Fruit fly (Drosophila melanogaster) whole organism, embryonic: Measurements from ENCODE around the gene hkb.
A peak's percentile ranks its signal among the peaks of the same experiment; 100 is the strongest.

Source experiments
- B-H1 ChIP-seq: fragments of 200-800 bp; sonication (Bioruptor generic); IDR thresholded peaks from 3 replicates; pipeline ENCODE4 v1.3.6; 2022; ENCODE audit warnings: missing biosample characterization, missing genetic modification characterization
- Blimp-1 ChIP-seq: fragments of 200-800 bp; sonication (Bioruptor generic); optimal IDR thresholded peaks from 3 replicates; lab custom pipeline; 2018; ENCODE audit warnings: missing biosample characterization, missing genetic modification characterization, mild to moderate bottlenecking, moderate library complexity, missing genetic modification reagents
- CG12236 ChIP-seq: fragments of 200-800 bp; sonication (Bioruptor generic); optimal IDR thresholded peaks from 2 replicates; lab custom pipeline; 2016; ENCODE audit warnings: missing biosample characterization, missing genetic modification characterization
- CG12942 ChIP-seq: fragments of 200-800 bp; sonication (Bioruptor generic); optimal IDR thresholded peaks from 3 replicates; lab custom pipeline; 2016; ENCODE audit warnings: missing biosample characterization, missing genetic modification characterization
- CG13287 ChIP-seq: fragments of 200-800 bp; sonication (Bioruptor generic); IDR thresholded peaks from 2 replicates; pipeline ENCODE4 v1.3.6; 2022; ENCODE audit warnings: missing biosample characterization, missing genetic modification characterization; ENCODE audit not compliant: partially characterized antibody
- CG14050 ChIP-seq: fragments of 200-800 bp; sonication (Bioruptor generic); IDR thresholded peaks from 3 replicates; pipeline ENCODE4 v1.3.6; 2022; ENCODE audit warnings: missing biosample characterization, missing genetic modification characterization
- CG1602 ChIP-seq: fragments of 200-800 bp; sonication (Bioruptor generic); optimal IDR thresholded peaks from 3 replicates; lab custom pipeline; 2016; ENCODE audit warnings: missing biosample characterization, missing genetic modification characterization
- CG1603 ChIP-seq: fragments of 200-800 bp; sonication (Bioruptor generic); optimal IDR thresholded peaks from 2 replicates; lab custom pipeline; 2019; ENCODE audit warnings: missing biosample characterization, mild to moderate bottlenecking, missing genetic modification characterization, moderate library complexity
- CG1647 ChIP-seq: fragments of 200-800 bp; sonication (Bioruptor generic); optimal IDR thresholded peaks from 3 replicates; lab custom pipeline; 2016; ENCODE audit warnings: missing biosample characterization, missing genetic modification characterization
- CG17912 ChIP-seq: fragments of 200-800 bp; sonication (Bioruptor generic); optimal IDR thresholded peaks from 2 replicates; lab custom pipeline; 2018; ENCODE audit warnings: missing biosample characterization, mild to moderate bottlenecking, missing genetic modification characterization
- CG2116 ChIP-seq: fragments of 200-800 bp; sonication (Bioruptor generic); optimal IDR thresholded peaks from 3 replicates; lab custom pipeline; 2018; ENCODE audit warnings: missing biosample characterization, mild to moderate bottlenecking, missing genetic modification characterization
- CG3065 ChIP-seq: fragments of 200-800 bp; sonication (Bioruptor generic); optimal IDR thresholded peaks from 2 replicates; lab custom pipeline; 2016; ENCODE audit warnings: missing biosample characterization, missing genetic modification characterization
- CG3281 ChIP-seq: fragments of 200-800 bp; sonication (Bioruptor generic); optimal IDR thresholded peaks from 3 replicates; lab custom pipeline; 2017; ENCODE audit warnings: missing biosample characterization, mild to moderate bottlenecking, missing genetic modification characterization
- CG7745 ChIP-seq: fragments of 200-800 bp; sonication (Bioruptor generic); optimal IDR thresholded peaks from 2 replicates; lab custom pipeline; 2018; ENCODE audit warnings: missing biosample characterization, mild to moderate bottlenecking, missing genetic modification characterization, moderate library complexity
- CG8359 ChIP-seq: fragments of 200-800 bp; sonication (Bioruptor generic); optimal IDR thresholded peaks from 2 replicates; lab custom pipeline; 2017; ENCODE audit warnings: missing biosample characterization, mild to moderate bottlenecking, missing genetic modification characterization, borderline replicate concordance
- CG8924 ChIP-seq: fragments of 200-800 bp; optimal IDR thresholded peaks from 3 replicates; lab custom pipeline; 2019; ENCODE audit warnings: missing biosample characterization, mild to moderate bottlenecking, missing genetic modification characterization, moderate library complexity
- CG9437 ChIP-seq: fragments of 200-800 bp; sonication (Bioruptor generic); optimal IDR thresholded peaks from 2 replicates; lab custom pipeline; 2018; ENCODE audit warnings: missing biosample characterization, mild to moderate bottlenecking, missing genetic modification characterization
- H2.0 ChIP-seq: fragments of 200-800 bp; sonication (Bioruptor generic); IDR thresholded peaks from 2 replicates; pipeline ENCODE4 v1.3.6; 2022; ENCODE audit warnings: missing biosample characterization, missing genetic modification characterization
- HmgD ChIP-seq: fragments of 200-800 bp; sonication (Bioruptor generic); optimal IDR thresholded peaks from 3 replicates; lab custom pipeline; 2016; ENCODE audit warnings: missing biosample characterization, missing genetic modification characterization
- Hmr ChIP-seq: fragments of 200-800 bp; sonication (Bioruptor generic); optimal IDR thresholded peaks from 3 replicates; lab custom pipeline; 2017; ENCODE audit warnings: mild to moderate bottlenecking, missing biosample characterization, missing genetic modification reagents, missing genetic modification characterization
- Hr51 ChIP-seq, 2 experiments: fragments of 200-800 bp; sonication (Bioruptor generic); optimal IDR thresholded peaks; 2 replicates in 1 of 2; 3 replicates in 1 of 2; lab custom pipeline; 2016 to 2018; ENCODE audit warnings: missing biosample characterization in 2 of 2, missing genetic modification characterization in 2 of 2, mild to moderate bottlenecking in 1 of 2, moderate library complexity in 1 of 2
- Myb ChIP-seq: fragments of 200-800 bp; sonication (Bioruptor generic); optimal IDR thresholded peaks from 2 replicates; lab custom pipeline; 2016; ENCODE audit warnings: missing biosample characterization, missing genetic modification characterization
- Neu2 ChIP-seq: fragments of 200-800 bp; sonication (Bioruptor generic); optimal IDR thresholded peaks from 3 replicates; lab custom pipeline; 2016; ENCODE audit warnings: missing biosample characterization, missing genetic modification characterization, borderline replicate concordance
- Scr ChIP-seq: fragments of 200-800 bp; sonication (Bioruptor generic); IDR thresholded peaks from 2 replicates; pipeline ENCODE4 v1.3.6; 2022; ENCODE audit warnings: missing biosample characterization, missing genetic modification characterization; ENCODE audit not compliant: partially characterized antibody
- Sin3A ChIP-seq: fragments of >200 bp; optimal IDR thresholded peaks from 2 replicates; lab custom pipeline; 2018
- Six4 ChIP-seq: fragments of 200-800 bp; sonication (Bioruptor generic); optimal IDR thresholded peaks from 2 replicates; lab custom pipeline; 2016; ENCODE audit warnings: missing biosample characterization, missing genetic modification characterization
- Usf ChIP-seq: fragments of 200-800 bp; sonication (Bioruptor generic); optimal IDR thresholded peaks from 2 replicates; lab custom pipeline; 2017; ENCODE audit warnings: missing genotype, missing biosample characterization, missing genetic modification characterization
- ato ChIP-seq: fragments of 200-800 bp; sonication (Bioruptor generic); IDR thresholded peaks from 2 replicates; pipeline ENCODE4 v1.3.6; 2022; ENCODE audit warnings: missing biosample characterization, missing genetic modification characterization; ENCODE audit not compliant: partially characterized antibody
- az2 ChIP-seq: fragments of 200-800 bp; sonication (Bioruptor generic); optimal IDR thresholded peaks from 3 replicates; lab custom pipeline; 2016; ENCODE audit warnings: missing biosample characterization, missing genetic modification characterization
- br ChIP-seq: fragments of >200 bp; optimal IDR thresholded peaks from 2 replicates; lab custom pipeline; 2017
- btn ChIP-seq: fragments of 200-800 bp; sonication (Bioruptor generic); optimal IDR thresholded peaks from 2 replicates; lab custom pipeline; 2016; ENCODE audit warnings: missing biosample characterization, missing genetic modification characterization
- danr ChIP-seq: fragments of 200-800 bp; sonication (Bioruptor generic); IDR thresholded peaks from 2 replicates; pipeline ENCODE4 v1.3.6; 2022; ENCODE audit warnings: missing biosample characterization, missing genetic modification characterization
- emc ChIP-seq: fragments of 200-800 bp; sonication (Bioruptor generic); optimal IDR thresholded peaks from 2 replicates; lab custom pipeline; 2016; ENCODE audit warnings: missing biosample characterization, missing genetic modification characterization
- fd3F ChIP-seq: fragments of 200-800 bp; sonication (Bioruptor generic); optimal IDR thresholded peaks from 2 replicates; lab custom pipeline; 2018; ENCODE audit warnings: missing biosample characterization, mild to moderate bottlenecking, missing genetic modification characterization, moderate library complexity
- fu2 ChIP-seq: fragments of 200-800 bp; sonication (Bioruptor generic); optimal IDR thresholded peaks from 2 replicates; lab custom pipeline; 2016; ENCODE audit warnings: missing biosample characterization, missing genetic modification characterization
- gce ChIP-seq: fragments of 200-800 bp; sonication (Bioruptor generic); IDR thresholded peaks from 3 replicates; pipeline ENCODE4 v1.3.6; 2022; ENCODE audit warnings: missing biosample characterization, missing genetic modification characterization
- hb ChIP-seq: fragments of 200-800 bp; sonication (Bioruptor generic); IDR thresholded peaks from 3 replicates; pipeline ENCODE4 v1.3.6; 2022; ENCODE audit warnings: missing biosample characterization, missing genetic modification characterization; ENCODE audit not compliant: partially characterized antibody
- hkb ChIP-seq, 2 experiments: fragments of 200-800 bp in 1 of 2; fragments of >200 bp in 1 of 2; sonication (Bioruptor generic) in 1 of 2; IDR thresholded peaks in 1 of 2; optimal IDR thresholded peaks in 1 of 2; 2 replicates each; pipeline versions ENCODE4 v1.3.6 to Lab custom; 2017 to 2022; ENCODE audit warnings: missing biosample characterization in 1 of 2, missing genetic modification characterization in 1 of 2
- ind ChIP-seq: fragments of 200-800 bp; sonication (Bioruptor generic); optimal IDR thresholded peaks from 3 replicates; lab custom pipeline; 2016; ENCODE audit warnings: missing biosample characterization, missing genetic modification characterization
- jing ChIP-seq: fragments of 200-800 bp; sonication (Bioruptor generic); optimal IDR thresholded peaks from 2 replicates; lab custom pipeline; 2018; ENCODE audit warnings: missing biosample characterization, mild to moderate bottlenecking, missing genetic modification characterization
- knrl ChIP-seq: fragments of 200-800 bp; sonication (Bioruptor generic); IDR thresholded peaks from 3 replicates; pipeline ENCODE4 v1.3.6; 2022; ENCODE audit warnings: missing biosample characterization, missing genetic modification characterization; ENCODE audit not compliant: partially characterized antibody
- lola ChIP-seq, 3 experiments: fragments of >200 bp in 2 of 3; fragments of 200-800 bp in 1 of 3; sonication (Bioruptor generic) in 1 of 3; optimal IDR thresholded peaks; 2 replicates each; lab custom pipeline; 2017 to 2019; ENCODE audit warnings: missing biosample characterization in 3 of 3, missing genetic modification characterization in 3 of 3, mild to moderate bottlenecking in 1 of 3, moderate library complexity in 1 of 3
- phol ChIP-seq: fragments of 200-800 bp; sonication (Bioruptor generic); optimal IDR thresholded peaks from 3 replicates; lab custom pipeline; 2018; ENCODE audit warnings: missing biosample characterization, mild to moderate bottlenecking, missing genetic modification characterization, moderate library complexity
- ro ChIP-seq: fragments of 200-800 bp; sonication (Bioruptor generic); IDR thresholded peaks from 2 replicates; pipeline ENCODE4 v1.3.6; 2022; ENCODE audit warnings: missing biosample characterization, missing genetic modification characterization
- scrt ChIP-seq: fragments of 200-800 bp; sonication (Bioruptor generic); optimal IDR thresholded peaks from 2 replicates; lab custom pipeline; 2018; ENCODE audit warnings: missing biosample characterization, mild to moderate bottlenecking, missing genetic modification characterization, moderate library complexity
- zf30C ChIP-seq: fragments of 200-800 bp; sonication (Bioruptor generic); optimal IDR thresholded peaks from 3 replicates; lab custom pipeline; 2018; ENCODE audit warnings: missing biosample characterization, mild to moderate bottlenecking, missing genetic modification characterization
- zfh1 ChIP-seq: fragments of 200-800 bp; sonication (Bioruptor generic); IDR thresholded peaks from 3 replicates; pipeline ENCODE4 v1.3.6; 2022; ENCODE audit warnings: missing biosample characterization, missing genetic modification characterization

hkb gene

dm6 chr3R:4394654-4395581 lies 48.5 kb upstream of the hkb start (continued):
- TF ChIP-seq CG1647 (GFP tag; lab: Kevin White, UChicago) (peak; percentile 82), CG1602 (GFP tag; lab: Kevin White, UChicago) (peak; percentile 83), zfh1 (peak; percentile 87), hkb (optimal IDR thresholded peaks at IDR 0.05; lab: Kevin White, UChicago) (no peak), hkb (GFP tag; IDR thresholded peaks at IDR 0.05; lab: Robert Waterston, UW) (peak; percentile 94), Sin3A (lab: Kevin White, UChicago) (no peak), H2.0 (GFP tag; lab: Robert Waterston, UW) (peak; percentile 82), btn (GFP tag; lab: Kevin White, UChicago) (peak; percentile 82), CG3281 (peak; percentile 87), ind (GFP tag; lab: Kevin White, UChicago) (peak; percentile 91), CG17912 (GFP tag; lab: Kevin White, UChicago) (peak; percentile 52), phol (tag; lab: Kevin White, UChicago) (peak; percentile 86), CG8924 (peak; percentile 91), Hmr (peak; percentile 89), gce (GFP tag; lab: Robert Waterston, UW) (peak; percentile 67; the same call in 2 of the 3 replicates), emc (peak; percentile 73), Blimp-1 (GFP tag; lab: Kevin White, UChicago) (no peak), Usf (GFP tag; lab: Kevin White, UChicago) (peak; percentile 76), Hr51 (GFP tag; optimal IDR thresholded peaks at IDR 0.05; lab: Kevin White, UChicago) (peak; percentile 76 to 93), CG2116 (GFP tag; lab: Kevin White, UChicago) (peak; percentile 34), CG8359 (GFP tag; lab: Kevin White, UChicago) (peak; percentile 65), br (no peak), zf30C (GFP tag; lab: Kevin White, UChicago) (no peak), scrt (GFP tag; lab: Kevin White, UChicago) (peak; percentile 84), ato (GFP tag; lab: Robert Waterston, UW) (no peak), HmgD (GFP tag; lab: Kevin White, UChicago) (peak; percentile 72), ro (GFP tag; lab: Robert Waterston, UW) (peak; percentile 74), Six4 (GFP tag; lab: Kevin White, UChicago) (peak; percentile 79), Neu2 (GFP tag; lab: Kevin White, UChicago) (no peak), CG7745 (tag; lab: Kevin White, UChicago) (no peak), hb (no peak), CG14050 (peak; percentile 86), fd3F (GFP tag; lab: Kevin White, UChicago) (peak; percentile 79), CG1603 (tag; lab: Kevin White, UChicago) (peak; percentile 96), knrl (no peak), CG3065 (GFP tag; lab: Kevin White, UChicago) (peak; percentile 57), fu2 (GFP tag; lab: Kevin White, UChicago) (peak; percentile 86), jing (GFP tag; lab: Kevin White, UChicago) (no peak), CG13287 (GFP tag; lab: Robert Waterston, UW) (0 out of 2 replicates have a peak, but pooled peaks have one; percentile 16), danr (GFP tag; lab: Robert Waterston, UW) (peak; percentile 67), B-H1 (GFP tag; lab: Robert Waterston, UW) (peak; percentile 83), Scr (GFP tag; lab: Robert Waterston, UW) (no peak), az2 (peak; percentile 83), CG12236 (GFP tag; lab: Kevin White, UChicago) (peak; percentile 65), Myb (GFP tag; lab: Kevin White, UChicago) (peak; percentile 81), lola (GFP tag; optimal IDR thresholded peaks at IDR 0.05; lab: Kevin White, UChicago) (peak in 1 of 3 experiments; percentile 51), CG9437 (GFP tag; lab: Kevin White, UChicago) (peak; percentile 75), CG12942 (peak; percentile 66)
